Fruit fly (Drosophila melanogaster) whole organism, wandering third instar larva: ENCODE results near the gene Jhbp7.
A peak's percentile ranks its signal among the peaks of the same experiment; 100 is the strongest.

Experiments used
- Abd-B ChIP-seq: fragments of >200 bp; optimal IDR thresholded peaks from 2 replicates; lab custom pipeline; 2017; ENCODE audit warnings: missing biosample characterization, missing genetic modification characterization
- CrebA ChIP-seq: fragments of 200-800 bp; sonication (Bioruptor generic); optimal IDR thresholded peaks from 2 replicates; lab custom pipeline; 2016; ENCODE audit warnings: missing biosample characterization, mild to moderate bottlenecking, missing genetic modification characterization, borderline replicate concordance
- br ChIP-seq: fragments of 200-800 bp; sonication (Bioruptor generic); optimal IDR thresholded peaks from 2 replicates; lab custom pipeline; 2016; ENCODE audit warnings: missing biosample characterization, missing genetic modification characterization
- brk ChIP-seq: fragments of 200-800 bp; sonication (Bioruptor generic); optimal IDR thresholded peaks from 2 replicates; lab custom pipeline; 2016; ENCODE audit warnings: missing biosample characterization, mild to moderate bottlenecking, missing genetic modification characterization
- h ChIP-seq: fragments of 200-800 bp; sonication (Bioruptor generic); optimal IDR thresholded peaks from 3 replicates; lab custom pipeline; 2016; ENCODE audit warnings: missing biosample characterization, mild to moderate bottlenecking, missing genetic modification characterization
- jim ChIP-seq: fragments of 175-275, 200-325 bp; sonication (Bioruptor generic); optimal IDR thresholded peaks from 2 replicates; lab custom pipeline; 2016; ENCODE audit warnings: missing biosample characterization, mild to moderate bottlenecking, missing genetic modification characterization
- sv ChIP-seq: fragments of 200-800 bp; sonication (Bioruptor generic); optimal IDR thresholded peaks from 3 replicates; lab custom pipeline; 2016; ENCODE audit warnings: missing biosample characterization, missing genetic modification characterization
- usp ChIP-seq: fragments of >200 bp; optimal IDR thresholded peaks from 2 replicates; lab custom pipeline; 2017; ENCODE audit warnings: missing biosample characterization, missing genetic modification characterization

- TF ChIP-seq jim (GFP tag; lab: Kevin White, UChicago) (no peak), usp (GFP tag; lab: Kevin White, UChicago) (no peak), h (GFP tag; lab: Kevin White, UChicago) (no peak), br (GFP tag; lab: Kevin White, UChicago) (peak; percentile 36), sv (GFP tag; lab: Kevin White, UChicago) (no peak), Abd-B (GFP tag; lab: Kevin White, UChicago) (no peak), CrebA (GFP tag; lab: Kevin White, UChicago) (no peak), brk (GFP tag; lab: Kevin White, UChicago) (no peak)
Observed at dm6 chr3R:25279796-25280350, 42.5 kb downstream of the Jhbp7 start, which contains the start of gene CG10514.
